Worm (Caenorhabditis elegans) whole organism, L4/young adult: Measurements from ENCODE around the gene irld-1.

Experiments
- W03F9.2 ChIP-seq: fragments of 150-350 bp; optimal IDR thresholded peaks from 2 replicates; lab custom pipeline; 2014; ENCODE audit warnings: missing biosample characterization, missing genetic modification characterization
- dao-5 ChIP-seq: sonication (generic microtip); optimal IDR thresholded peaks from 2 replicates; lab custom pipeline; 2016; ENCODE audit warnings: missing genotype, missing genetic modification characterization, moderate library complexity, missing compliant biosample characterization
- him-1 ChIP-seq: sonication (generic microtip); optimal IDR thresholded peaks from 2 replicates; lab custom pipeline; 2016; ENCODE audit warnings: missing genotype, missing genetic modification reagents, missing genetic modification characterization, missing compliant biosample characterization

DNA sequence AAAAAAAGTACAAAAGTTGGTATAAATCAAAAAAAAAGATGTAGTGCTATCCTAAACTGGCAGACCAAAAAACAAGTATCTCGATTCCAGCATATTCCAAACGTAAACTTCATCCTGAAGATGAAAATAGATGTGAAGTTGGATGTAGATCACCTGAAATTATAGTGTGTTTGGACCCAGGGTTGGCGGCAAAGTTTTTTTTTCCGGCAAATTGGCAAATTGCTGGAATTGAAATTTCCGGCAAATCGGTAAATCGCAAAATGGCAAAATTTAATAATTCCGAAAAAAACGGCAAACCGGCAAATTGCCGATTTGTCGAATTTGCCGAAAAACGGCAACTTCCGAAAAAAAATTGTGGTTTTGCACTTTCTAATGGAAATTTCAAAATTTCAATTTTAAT is 47.9 kb downstream of the irld-1 start, which contains the start of gene F13A2.2:
- TF ChIP-seq him-1 (tag; lab: Kevin White, UChicago) (no peak), W03F9.2 (tag; lab: Kevin White, UChicago) (no peak), dao-5 (tag; lab: Kevin White, UChicago) (no peak)
